Fruit fly (Drosophila melanogaster): ENCODE measurements around the gene Aladin.

Aladin gene

dm6 chrX:9284024-9284738 lies 11.0 kb downstream of the Aladin start, which contains the start of gene lz (continued):
- no peak for TF ChIP-seq bbx (GFP tag; IDR thresholded peaks at IDR 0.05; ENCODE audit: partially characterized antibody)
- TF ChIP-seq Sox102F (GFP tag; optimal IDR thresholded peaks at IDR 0.05), result no peak
- no peak for TF ChIP-seq HLH54F (GFP tag; optimal IDR thresholded peaks at IDR 0.05)
- TF ChIP-seq CG2875 (GFP tag; optimal IDR thresholded peaks at IDR 0.05), result no peak
- no peak for TF ChIP-seq onecut (GFP tag; IDR thresholded peaks at IDR 0.05)
- TF ChIP-seq CG1529 (GFP tag; optimal IDR thresholded peaks at IDR 0.05), result no peak
- TF ChIP-seq wek (GFP tag; optimal IDR thresholded peaks at IDR 0.05), result no peak
- no peak for TF ChIP-seq CG11093 (GFP tag; IDR thresholded peaks at IDR 0.05)
- peak; percentile 100 for TF ChIP-seq Nf-YB (GFP tag; optimal IDR thresholded peaks at IDR 0.05)
- TF ChIP-seq CG7556 (GFP tag; optimal IDR thresholded peaks at IDR 0.05), result no peak
- TF ChIP-seq Drgx (GFP tag; IDR thresholded peaks at IDR 0.05), result no peak
- no peak for TF ChIP-seq CG8359 (GFP tag; optimal IDR thresholded peaks at IDR 0.05; ENCODE audit: borderline replicate concordance)
- TF ChIP-seq CG32772 (GFP tag; IDR thresholded peaks at IDR 0.05), result no peak
- TF ChIP-seq CG6175 (GFP tag; IDR thresholded peaks at IDR 0.05), result no peak
- TF ChIP-seq zfh1 (GFP tag; IDR thresholded peaks at IDR 0.05), result no peak
- TF ChIP-seq CG14441 (GFP tag; IDR thresholded peaks at IDR 0.05), result no peak
- no peak for TF ChIP-seq HLH3B (GFP tag; IDR thresholded peaks at IDR 0.05)
- TF ChIP-seq CG7839 (tag; optimal IDR thresholded peaks at IDR 0.05), result no peak
- no peak for TF ChIP-seq CG7271 (tag; optimal IDR thresholded peaks at IDR 0.05)
- no peak for TF ChIP-seq Six4 (GFP tag; optimal IDR thresholded peaks at IDR 0.05)
- no peak for TF ChIP-seq stc (GFP tag; IDR thresholded peaks at IDR 0.05)
- no peak for TF ChIP-seq twi (tag; optimal IDR thresholded peaks at IDR 0.05)
- peak; percentile 30 to 92 for TF ChIP-seq insv (GFP tag; optimal IDR thresholded peaks at IDR 0.05)
- no peak for TF ChIP-seq MESR4 (GFP tag; optimal IDR thresholded peaks at IDR 0.05)
- no peak for TF ChIP-seq Abd-B (GFP tag; optimal IDR thresholded peaks at IDR 0.05)
- TF ChIP-seq CG8765 (GFP tag; IDR thresholded peaks at IDR 0.05), result no peak
- TF ChIP-seq Meics (GFP tag; optimal IDR thresholded peaks at IDR 0.05), result no peak
- no peak for TF ChIP-seq CG7963 (GFP tag; IDR thresholded peaks at IDR 0.05; ENCODE audit: partially characterized antibody)
- TF ChIP-seq CG1832 (GFP tag; optimal IDR thresholded peaks at IDR 0.05), result peak; percentile 63
- no peak for TF ChIP-seq ase (GFP tag; IDR thresholded peaks at IDR 0.05)
- no peak for TF ChIP-seq tgo (GFP tag; IDR thresholded peaks at IDR 0.05)
- TF ChIP-seq ERR (GFP tag; optimal IDR thresholded peaks at IDR 0.05), result no peak
- no peak for TF ChIP-seq CG1233 (GFP tag; optimal IDR thresholded peaks at IDR 0.05)
- TF ChIP-seq kay (GFP tag; optimal IDR thresholded peaks at IDR 0.05), result no peak
- no peak for TF ChIP-seq Sox100B (GFP tag; optimal IDR thresholded peaks at IDR 0.05)
- no peak for TF ChIP-seq Blimp-1 (GFP tag; optimal IDR thresholded peaks at IDR 0.05)
- peak in 1 of 2 experiments; percentile 52 for TF ChIP-seq tll (GFP tag; optimal IDR thresholded peaks at IDR 0.05)
- no peak for TF ChIP-seq rib (GFP tag; IDR thresholded peaks at IDR 0.05)
- TF ChIP-seq dpn (GFP tag; optimal IDR thresholded peaks at IDR 0.05), result no peak
- peak; percentile 86 for TF ChIP-seq Deaf1 (tag; optimal IDR thresholded peaks at IDR 0.05)
- TF ChIP-seq CG4617 (GFP tag; optimal IDR thresholded peaks at IDR 0.05; ENCODE audit: borderline replicate concordance), result no peak
- no peak for TF ChIP-seq Scr (GFP tag; IDR thresholded peaks at IDR 0.05; ENCODE audit: partially characterized antibody)
- no peak for TF ChIP-seq nau (GFP tag; optimal IDR thresholded peaks at IDR 0.05)
- TF ChIP-seq CG43689 (GFP tag; IDR thresholded peaks at IDR 0.05), result no peak
- no peak for TF ChIP-seq CG7745 (tag; optimal IDR thresholded peaks at IDR 0.05)
- TF ChIP-seq CG7372 (GFP tag; IDR thresholded peaks at IDR 0.05), result no peak
- no peak for TF ChIP-seq CG16779 (GFP tag; IDR thresholded peaks at IDR 0.05)
- no peak for TF ChIP-seq CG17328 (GFP tag; IDR thresholded peaks at IDR 0.05)
- TF ChIP-seq CG16863 (GFP tag; optimal IDR thresholded peaks at IDR 0.05), result no peak
- TF ChIP-seq her (GFP tag; optimal IDR thresholded peaks at IDR 0.05), result no peak
